Fruit fly (Drosophila melanogaster) whole organism, embryonic: ENCODE results near the gene sip3.

Source experiments
- Ada2b ChIP-seq: fragments of 200-800 bp; sonication (Bioruptor generic); IDR thresholded peaks from 2 replicates; pipeline ENCODE4 v1.3.6; 2022; ENCODE audit warnings: missing biosample characterization, missing genetic modification characterization
- Antp ChIP-seq: fragments of 200-800 bp; sonication (Bioruptor generic); optimal IDR thresholded peaks from 3 replicates; lab custom pipeline; 2016; ENCODE audit warnings: missing biosample characterization, missing genetic modification characterization
- Atf-2 ChIP-seq: fragments of 200-800 bp; sonication (Bioruptor generic); optimal IDR thresholded peaks from 2 replicates; lab custom pipeline; 2016; ENCODE audit warnings: missing biosample characterization, missing genetic modification characterization
- CG12942 ChIP-seq: fragments of 200-800 bp; sonication (Bioruptor generic); optimal IDR thresholded peaks from 3 replicates; lab custom pipeline; 2016; ENCODE audit warnings: missing biosample characterization, missing genetic modification characterization
- CG14667 ChIP-seq: fragments of 200-800 bp; sonication (Bioruptor generic); IDR thresholded peaks from 2 replicates; pipeline ENCODE4 v1.3.6; 2022; ENCODE audit warnings: missing biosample characterization, missing genetic modification characterization
- CG15514 ChIP-seq: fragments of 200-800 bp; sonication (Bioruptor generic); optimal IDR thresholded peaks from 3 replicates; lab custom pipeline; 2017; ENCODE audit warnings: missing biosample characterization, missing genetic modification characterization, mild to moderate bottlenecking, moderate library complexity, missing genetic modification reagents
- CG1647 ChIP-seq: fragments of 200-800 bp; sonication (Bioruptor generic); optimal IDR thresholded peaks from 3 replicates; lab custom pipeline; 2016; ENCODE audit warnings: missing biosample characterization, missing genetic modification characterization
- CG2678 ChIP-seq: fragments of 200-800 bp; sonication (Bioruptor generic); optimal IDR thresholded peaks from 3 replicates; lab custom pipeline; 2019; ENCODE audit warnings: missing biosample characterization, mild to moderate bottlenecking, missing genetic modification characterization, moderate library complexity
- CG31441 ChIP-seq: fragments of 200-800 bp; sonication (Bioruptor generic); IDR thresholded peaks from 2 replicates; pipeline ENCODE4 v1.3.6; 2022; ENCODE audit warnings: missing biosample characterization, missing genetic modification characterization
- CG32772 ChIP-seq: fragments of 200-800 bp; sonication (Bioruptor generic); IDR thresholded peaks from 2 replicates; pipeline ENCODE4 v1.3.6; 2022; ENCODE audit warnings: missing biosample characterization, missing genetic modification characterization
- CG3407 ChIP-seq: fragments of 200-800 bp; sonication (Bioruptor generic); optimal IDR thresholded peaks from 2 replicates; lab custom pipeline; 2018; ENCODE audit warnings: missing biosample characterization, mild to moderate bottlenecking, missing genetic modification characterization
- CG4282 ChIP-seq: fragments of 200-800 bp; sonication (Bioruptor generic); optimal IDR thresholded peaks from 2 replicates; lab custom pipeline; 2016; ENCODE audit warnings: missing biosample characterization, missing genetic modification characterization
- CG43689 ChIP-seq: fragments of 200-800 bp; sonication (Bioruptor generic); IDR thresholded peaks from 2 replicates; pipeline ENCODE4 v1.3.6; 2022; ENCODE audit warnings: missing biosample characterization, missing genetic modification characterization
- CG4404 ChIP-seq: fragments of 200-800 bp; sonication (Bioruptor generic); IDR thresholded peaks from 2 replicates; pipeline ENCODE4 v1.3.6; 2022; ENCODE audit warnings: missing biosample characterization, missing genetic modification characterization
- CG4820 ChIP-seq: fragments of 200-800 bp; sonication (Bioruptor generic); optimal IDR thresholded peaks from 3 replicates; lab custom pipeline; 2016; ENCODE audit warnings: missing biosample characterization, missing genetic modification characterization
- CG5953 ChIP-seq: fragments of 200-800 bp; sonication (Bioruptor generic); IDR thresholded peaks from 2 replicates; pipeline ENCODE4 v1.3.6; 2022; ENCODE audit warnings: missing biosample characterization, missing genetic modification characterization
- CG7556 ChIP-seq: fragments of 200-800 bp; sonication (Bioruptor generic); optimal IDR thresholded peaks from 2 replicates; lab custom pipeline; 2017; ENCODE audit warnings: missing biosample characterization, mild to moderate bottlenecking, missing genetic modification characterization
- CG8290 ChIP-seq, 3 experiments: fragments of 200-800 bp; sonication (Bioruptor generic); optimal IDR thresholded peaks; 2 replicates each; lab custom pipeline; 2016 to 2019; ENCODE audit warnings: missing biosample characterization in 3 of 3, missing genetic modification characterization in 3 of 3, mild to moderate bottlenecking in 2 of 3, moderate library complexity in 1 of 3
- CG9727 ChIP-seq: fragments of 200-800 bp; sonication (Bioruptor generic); optimal IDR thresholded peaks from 3 replicates; lab custom pipeline; 2017; ENCODE audit warnings: missing biosample characterization, mild to moderate bottlenecking, missing genetic modification characterization
- CG9797 ChIP-seq: fragments of 200-800 bp; sonication (Bioruptor generic); optimal IDR thresholded peaks from 3 replicates; lab custom pipeline; 2018; ENCODE audit warnings: missing biosample characterization, mild to moderate bottlenecking, missing genetic modification characterization
- Camta ChIP-seq: fragments of 200-800 bp; sonication (Bioruptor generic); optimal IDR thresholded peaks from 2 replicates; lab custom pipeline; 2016; ENCODE audit warnings: missing biosample characterization, missing genetic modification characterization
- Chrac-16 ChIP-seq: fragments of 200-800 bp; sonication (Bioruptor generic); optimal IDR thresholded peaks from 3 replicates; lab custom pipeline; 2016; ENCODE audit warnings: missing biosample characterization, missing genetic modification characterization
- Doc2 ChIP-seq: fragments of 200-800 bp; sonication (Bioruptor generic); IDR thresholded peaks from 2 replicates; pipeline ENCODE4 v1.3.6; 2022; ENCODE audit warnings: missing biosample characterization, missing genetic modification characterization
- H2.0 ChIP-seq: fragments of 200-800 bp; sonication (Bioruptor generic); IDR thresholded peaks from 2 replicates; pipeline ENCODE4 v1.3.6; 2022; ENCODE audit warnings: missing biosample characterization, missing genetic modification characterization
- Hr39 ChIP-seq: fragments of >200 bp; optimal IDR thresholded peaks from 2 replicates; lab custom pipeline; 2017
- Hsf ChIP-seq: fragments of 200-800 bp; sonication (Bioruptor generic); optimal IDR thresholded peaks from 3 replicates; lab custom pipeline; 2016; ENCODE audit warnings: missing biosample characterization, missing genetic modification characterization
- Nf-YB ChIP-seq: fragments of 200-800 bp; sonication (Bioruptor generic); optimal IDR thresholded peaks from 3 replicates; lab custom pipeline; 2019; ENCODE audit warnings: missing biosample characterization, mild to moderate bottlenecking, missing genetic modification characterization, moderate library complexity
- Optix ChIP-seq: fragments of 200-800 bp; sonication (Bioruptor generic); IDR thresholded peaks from 3 replicates; pipeline ENCODE4 v1.3.6; 2022; ENCODE audit warnings: missing biosample characterization, missing genetic modification characterization
- Ptx1 ChIP-seq: fragments of 200-800 bp; sonication (Bioruptor generic); IDR thresholded peaks from 2 replicates; pipeline ENCODE4 v1.3.6; 2022; ENCODE audit warnings: missing biosample characterization, missing genetic modification characterization
- Sox102F ChIP-seq: fragments of 200-800 bp; sonication (Bioruptor generic); optimal IDR thresholded peaks from 2 replicates; lab custom pipeline; 2018; ENCODE audit warnings: missing biosample characterization, mild to moderate bottlenecking, missing genetic modification characterization, moderate library complexity
- ac ChIP-seq: fragments of 200-800 bp; sonication (Bioruptor generic); optimal IDR thresholded peaks from 3 replicates; lab custom pipeline; 2017; ENCODE audit warnings: missing biosample characterization, mild to moderate bottlenecking, missing genetic modification characterization
- cas ChIP-seq: fragments of 200-800 bp; sonication (Bioruptor generic); IDR thresholded peaks from 2 replicates; pipeline ENCODE4 v1.3.6; 2022; ENCODE audit warnings: missing biosample characterization, missing genetic modification characterization
- cato ChIP-seq: fragments of 200-800 bp; sonication (Bioruptor generic); optimal IDR thresholded peaks from 2 replicates; lab custom pipeline; 2016; ENCODE audit warnings: missing biosample characterization, missing genetic modification characterization, borderline replicate concordance
- croc ChIP-seq: fragments of 200-800 bp; sonication (Bioruptor generic); conservative IDR thresholded peaks from 3 replicates; pipeline ENCODE4 v1.3.6; 2022; ENCODE audit warnings: missing biosample characterization, missing genetic modification characterization
- da ChIP-seq: fragments of 200-800 bp; sonication (Bioruptor generic); optimal IDR thresholded peaks from 2 replicates; lab custom pipeline; 2016; ENCODE audit warnings: missing biosample characterization, missing genetic modification characterization
- dm ChIP-seq: fragments of 200-800 bp; sonication (Bioruptor generic); optimal IDR thresholded peaks from 3 replicates; lab custom pipeline; 2016; ENCODE audit warnings: missing biosample characterization, missing genetic modification characterization
- fd96Cb ChIP-seq: fragments of 200-800 bp; sonication (Bioruptor generic); optimal IDR thresholded peaks from 2 replicates; lab custom pipeline; 2018; ENCODE audit warnings: missing biosample characterization, mild to moderate bottlenecking, missing genetic modification characterization, moderate library complexity
- fu2 ChIP-seq: fragments of 200-800 bp; sonication (Bioruptor generic); optimal IDR thresholded peaks from 2 replicates; lab custom pipeline; 2016; ENCODE audit warnings: missing biosample characterization, missing genetic modification characterization
- gfzf ChIP-seq: fragments of 200-800 bp; sonication (Bioruptor generic); optimal IDR thresholded peaks from 2 replicates; lab custom pipeline; 2016; ENCODE audit warnings: missing biosample characterization, mild to moderate bottlenecking, missing genetic modification characterization, moderate library complexity
- ind ChIP-seq: fragments of 200-800 bp; sonication (Bioruptor generic); optimal IDR thresholded peaks from 3 replicates; lab custom pipeline; 2016; ENCODE audit warnings: missing biosample characterization, missing genetic modification characterization
- lab ChIP-seq: fragments of 200-800 bp; sonication (Bioruptor generic); optimal IDR thresholded peaks from 3 replicates; lab custom pipeline; 2017; ENCODE audit warnings: missing biosample characterization, missing genetic modification characterization, mild to moderate bottlenecking, moderate library complexity, missing genetic modification reagents
- nerfin-2 ChIP-seq: fragments of 200-800 bp; sonication (Bioruptor generic); IDR thresholded peaks from 2 replicates; pipeline ENCODE4 v1.3.6; 2022; ENCODE audit warnings: missing biosample characterization, missing genetic modification characterization; ENCODE audit not compliant: partially characterized antibody
- pum ChIP-seq: fragments of 200-800 bp; sonication (Bioruptor generic); optimal IDR thresholded peaks from 2 replicates; lab custom pipeline; 2016; ENCODE audit warnings: missing biosample characterization, missing genetic modification characterization
- slbo ChIP-seq: fragments of 200-800 bp; sonication (Bioruptor generic); IDR thresholded peaks from 2 replicates; pipeline ENCODE4 v1.3.6; 2022; ENCODE audit warnings: missing biosample characterization, missing genetic modification characterization
- slou ChIP-seq: fragments of 200-800 bp; sonication (Bioruptor generic); optimal IDR thresholded peaks from 3 replicates; lab custom pipeline; 2016; ENCODE audit warnings: missing biosample characterization, missing genetic modification characterization
- sr ChIP-seq: fragments of 200-800 bp; sonication (Bioruptor generic); IDR thresholded peaks from 3 replicates; pipeline ENCODE4 v1.3.6; 2022; ENCODE audit warnings: missing biosample characterization, missing genetic modification characterization
- vvl ChIP-seq: fragments of 200-800 bp; sonication (Bioruptor generic); IDR thresholded peaks from 2 replicates; pipeline ENCODE4 v1.3.6; 2022; ENCODE audit warnings: missing biosample characterization, missing genetic modification characterization
- wek ChIP-seq: fragments of 200-800 bp; sonication (Bioruptor generic); optimal IDR thresholded peaks from 3 replicates; lab custom pipeline; 2018; ENCODE audit warnings: missing biosample characterization, mild to moderate bottlenecking, missing genetic modification characterization, moderate library complexity
- yki ChIP-seq: fragments of >200 bp; optimal IDR thresholded peaks from 3 replicates; lab custom pipeline; 2018
- zf30C ChIP-seq: fragments of 200-800 bp; sonication (Bioruptor generic); optimal IDR thresholded peaks from 3 replicates; lab custom pipeline; 2018; ENCODE audit warnings: missing biosample characterization, mild to moderate bottlenecking, missing genetic modification characterization
- zfh1 ChIP-seq: fragments of 200-800 bp; sonication (Bioruptor generic); IDR thresholded peaks from 3 replicates; pipeline ENCODE4 v1.3.6; 2022; ENCODE audit warnings: missing biosample characterization, missing genetic modification characterization

sip3 gene

dm6 chr3R:31794457-31794856, 22.4 kb downstream of the sip3 start (continued):
- TF ChIP-seq CG43689 (GFP tag; lab: Robert Waterston, UW) (no peak), Hr39 (lab: Kevin White, UChicago) (no peak), CG4820 (no peak), cato (GFP tag; lab: Kevin White, UChicago) (no peak), lab (no peak), slou (GFP tag; lab: Kevin White, UChicago) (no peak), fd96Cb (tag; lab: Kevin White, UChicago) (no peak), Ptx1 (GFP tag; lab: Robert Waterston, UW) (no peak), CG12942 (no peak), Chrac-16 (GFP tag; lab: Kevin White, UChicago) (no peak), CG9797 (peak; percentile 28), CG3407 (GFP tag; lab: Kevin White, UChicago) (no peak), Optix (GFP tag; lab: Robert Waterston, UW) (no peak), CG4282 (GFP tag; lab: Kevin White, UChicago) (no peak), CG5953 (GFP tag; lab: Robert Waterston, UW) (no peak), da (GFP tag; lab: Kevin White, UChicago) (peak; percentile 70)
- TF ChIP-seq, all 482 proteins: peak for 68

DNA sequence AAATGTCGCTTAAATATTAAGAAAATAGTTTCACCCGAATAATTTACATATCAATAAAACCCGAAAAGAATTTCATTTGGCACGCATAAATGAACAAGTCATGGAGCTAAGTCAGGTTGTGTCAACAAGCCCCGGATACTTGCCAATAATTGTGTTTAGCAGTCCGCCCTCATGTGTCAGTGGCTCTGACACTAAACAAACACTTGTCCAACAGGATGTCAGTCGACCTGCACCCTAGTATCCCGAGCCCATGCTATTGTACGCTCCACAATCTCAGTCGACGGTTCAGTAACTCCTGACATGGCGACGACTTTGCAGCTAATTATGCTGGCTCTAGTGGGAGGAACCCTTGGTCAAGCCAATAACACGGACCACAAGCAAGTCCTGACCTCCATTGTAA, 28.6 kb downstream of the sip3 start, which contains the start of gene Ir100a:
Gene Ir100a (plus strand): TSS at position 301 of the 400 bp plus-strand sequence.
- TF ChIP-seq cas (GFP tag; lab: Robert Waterston, UW) (no peak), nerfin-2 (GFP tag; lab: Robert Waterston, UW) (no peak), CG4404 (GFP tag; lab: Robert Waterston, UW) (no peak), Doc2 (GFP tag; lab: Robert Waterston, UW) (no peak), zf30C (GFP tag; lab: Kevin White, UChicago) (no peak), Ada2b (GFP tag; lab: Robert Waterston, UW) (no peak), Nf-YB (GFP tag; lab: Kevin White, UChicago) (no peak), croc (GFP tag; lab: Robert Waterston, UW) (no peak), yki (no peak), CG15514 (GFP tag; lab: Kevin White, UChicago) (no peak), CG32772 (no peak), Camta (no peak), CG31441 (no peak)

- TF ChIP-seq Atf-2 (GFP tag; lab: Kevin White, UChicago) (no peak), CG7556 (GFP tag; lab: Kevin White, UChicago) (no peak), CG9727 (peak; percentile 0), ind (GFP tag; lab: Kevin White, UChicago) (peak; percentile 30), H2.0 (no peak), pum (GFP tag; lab: Kevin White, UChicago) (peak; percentile 31), CG14667 (GFP tag; lab: Robert Waterston, UW) (no peak), CG1647 (GFP tag; lab: Kevin White, UChicago) (peak; percentile 12), zfh1 (GFP tag; lab: Robert Waterston, UW) (0 out of 3 replicates have a peak, but pooled peaks have one; percentile 29), Antp (peak; percentile 40), CG8290 (GFP tag; optimal IDR thresholded peaks at IDR 0.05; lab: Kevin White, UChicago) (no peak), CG8290 (tag; optimal IDR thresholded peaks at IDR 0.05; lab: Kevin White, UChicago) (no peak), fu2 (GFP tag; lab: Kevin White, UChicago) (peak; percentile 11), sr (GFP tag; lab: Robert Waterston, UW) (no peak), ac (no peak), CG2678 (tag; lab: Kevin White, UChicago) (no peak), vvl (peak; percentile 60; the same call in 1 of the 2 replicates), croc (GFP tag; lab: Robert Waterston, UW) (no peak), Hsf (GFP tag; lab: Kevin White, UChicago) (peak; percentile 46), Sox102F (GFP tag; lab: Kevin White, UChicago) (no peak), gfzf (GFP tag; lab: Kevin White, UChicago) (peak; percentile 18), slbo (GFP tag; lab: Robert Waterston, UW) (peak; percentile 58), wek (no peak), dm (GFP tag; lab: Kevin White, UChicago) (no peak)
Observed at dm6 chr3R:31805228-31805738, 33.3 kb downstream of the sip3 start, which contains the start of the genes CG42233 and CG1971. CG42233 (minus strand) TSS chr3R:31805278. CG1971 (plus strand) TSS chr3R:31805468.
